Worm (Caenorhabditis elegans) whole organism, L4 larva: ENCODE data around the gene gpa-6.

Experiments
- F37D6.2 ChIP-seq: sonication (generic microtip); optimal IDR thresholded peaks from 2 replicates; lab custom pipeline; 2016; ENCODE audit warnings: mild to moderate bottlenecking, missing genetic modification characterization, missing compliant biosample characterization
- F44E2.7 ChIP-seq: fragments of 200-800 bp; sonication (Bioruptor generic); IDR thresholded peaks from 2 replicates; pipeline ENCODE4 v2.1.2; 2022; ENCODE audit warnings: missing genetic modification characterization, missing compliant biosample characterization
- R02D3.7 ChIP-seq: fragments of 150-350 bp; sonication (generic microtip); optimal IDR thresholded peaks from 3 replicates; lab custom pipeline; 2014; ENCODE audit warnings: missing biosample characterization, missing genetic modification characterization
- T20F7.1 ChIP-seq: fragments of 200-800 bp; sonication (Bioruptor generic); optimal IDR thresholded peaks from 2 replicates; lab custom pipeline; 2018; ENCODE audit warnings: mild to moderate bottlenecking, missing genetic modification characterization, missing compliant biosample characterization
- Y75B8A.6 ChIP-seq: fragments of 200-800 bp; sonication (Bioruptor generic); IDR thresholded peaks from 2 replicates; pipeline ENCODE4 v1.3.6; 2022; ENCODE audit warnings: missing genetic modification reagents, missing genetic modification characterization, missing compliant biosample characterization
- aly-2 ChIP-seq: sonication (generic microtip); optimal IDR thresholded peaks from 2 replicates; lab custom pipeline; 2018; ENCODE audit warnings: missing biosample characterization, missing genetic modification characterization
- arid-1 ChIP-seq: fragments of 200-800 bp; sonication (Bioruptor generic); conservative IDR thresholded peaks from 2 replicates; pipeline ENCODE4 v1.3.6; 2022; ENCODE audit warnings: missing genetic modification reagents, missing genetic modification characterization, missing compliant biosample characterization
- attf-4 ChIP-seq: sonication (generic microtip); optimal IDR thresholded peaks from 3 replicates; lab custom pipeline; 2017; ENCODE audit warnings: missing biosample characterization, missing genetic modification characterization
- ceh-62 ChIP-seq: sonication (generic microtip); optimal IDR thresholded peaks from 2 replicates; lab custom pipeline; 2017; ENCODE audit warnings: missing biosample characterization, missing genetic modification characterization
- cey-2 ChIP-seq: sonication (generic microtip); optimal IDR thresholded peaks from 3 replicates; lab custom pipeline; 2017; ENCODE audit warnings: missing genetic modification characterization, mild to moderate bottlenecking, missing compliant biosample characterization, antibody characterized with exemption, borderline replicate concordance; ENCODE audit not compliant: insufficient read depth
- ctbp-1 ChIP-seq: fragments of 200-800 bp; sonication (Bioruptor generic); IDR thresholded peaks from 2 replicates; pipeline ENCODE4 v1.3.6; 2022; ENCODE audit warnings: missing genetic modification reagents, missing genetic modification characterization, missing compliant biosample characterization
- daf-16 ChIP-seq, 3 experiments: sonication (generic microtip); optimal IDR thresholded peaks; 2 replicates each; lab custom pipeline; 2016 to 2017; ENCODE audit warnings: missing genetic modification characterization in 3 of 3, missing genetic modification reagents in 3 of 3, mild to moderate bottlenecking in 2 of 3, missing compliant biosample characterization in 2 of 3, missing biosample characterization in 1 of 3, moderate library complexity in 1 of 3
- daf-8 ChIP-seq: fragments of 200-800 bp; sonication (Bioruptor generic); IDR thresholded peaks from 2 replicates; pipeline ENCODE4 v1.3.6; 2022; ENCODE audit warnings: missing genetic modification characterization, missing compliant biosample characterization
- dmd-6 ChIP-seq: fragments of 200-800 bp; sonication (Bioruptor generic); IDR thresholded peaks from 2 replicates; pipeline ENCODE4 v1.3.6; 2022; ENCODE audit warnings: missing genetic modification reagents, missing genetic modification characterization, missing compliant biosample characterization
- dmd-9 ChIP-seq: fragments of 200-800 bp; sonication (Bioruptor generic); IDR thresholded peaks from 2 replicates; pipeline ENCODE4 v1.3.6; 2022; ENCODE audit warnings: missing genetic modification reagents, missing genetic modification characterization, missing compliant biosample characterization
- dve-1 ChIP-seq: sonication (generic microtip); optimal IDR thresholded peaks from 2 replicates; lab custom pipeline; 2017; ENCODE audit warnings: antibody characterized with exemption, mild to moderate bottlenecking, missing genetic modification characterization, missing compliant biosample characterization; ENCODE audit not compliant: insufficient read depth
- egl-27 ChIP-seq: sonication (generic microtip); optimal IDR thresholded peaks from 3 replicates; lab custom pipeline; 2017; ENCODE audit warnings: missing biosample characterization, missing genetic modification reagents, missing genetic modification characterization
- fos-1 ChIP-seq: fragments of 150-350 bp; optimal IDR thresholded peaks from 2 replicates; lab custom pipeline; 2014; ENCODE audit warnings: missing biosample characterization, missing genetic modification characterization
- gei-8 ChIP-seq: fragments of 200-800 bp; sonication (Bioruptor generic); optimal IDR thresholded peaks from 2 replicates; lab custom pipeline; 2018; ENCODE audit warnings: mild to moderate bottlenecking, missing genetic modification characterization, missing compliant biosample characterization
- hif-1 ChIP-seq, 2 experiments: sonication (generic microtip); optimal IDR thresholded peaks; 2 replicates each; lab custom pipeline; 2016 to 2017; ENCODE audit warnings: missing compliant biosample characterization in 2 of 2, missing genetic modification characterization in 2 of 2, missing genetic modification reagents in 2 of 2, missing genotype in 2 of 2, mild to moderate bottlenecking in 1 of 2
- hlh-11 ChIP-seq: fragments of 200-800 bp; sonication (Bioruptor generic); optimal IDR thresholded peaks from 2 replicates; lab custom pipeline; 2018; ENCODE audit warnings: mild to moderate bottlenecking, missing genetic modification characterization, missing compliant biosample characterization
- jun-1 ChIP-seq: fragments of 150-350 bp; optimal IDR thresholded peaks from 2 replicates; lab custom pipeline; 2014; ENCODE audit warnings: missing biosample characterization, missing genetic modification reagents, missing genetic modification characterization
- lin-13 ChIP-seq: fragments of 150-350 bp; optimal IDR thresholded peaks from 2 replicates; lab custom pipeline; 2014; ENCODE audit warnings: missing biosample characterization, missing genetic modification reagents, missing genetic modification characterization
- lin-29 ChIP-seq: fragments of 200-800 bp; sonication (Bioruptor generic); IDR thresholded peaks from 2 replicates; pipeline ENCODE4 v1.3.6; 2022; ENCODE audit warnings: missing genetic modification reagents, missing genetic modification characterization, missing compliant biosample characterization
- lir-3 ChIP-seq: sonication (generic microtip); optimal IDR thresholded peaks from 2 replicates; lab custom pipeline; 2016; ENCODE audit warnings: mild to moderate bottlenecking, missing genetic modification characterization, missing compliant biosample characterization
- lsy-2 ChIP-seq, 2 experiments: fragments of 150-350 bp in 1 of 2; sonication (generic microtip) in 1 of 2; optimal IDR thresholded peaks; 2 replicates each; lab custom pipeline; 2014 to 2017; ENCODE audit warnings: missing biosample characterization in 2 of 2, missing genetic modification characterization in 2 of 2
- madf-9 ChIP-seq: fragments of 200-800 bp; sonication (Bioruptor generic); conservative IDR thresholded peaks from 2 replicates; pipeline ENCODE4 v1.3.6; 2022; ENCODE audit warnings: missing genetic modification reagents, missing genetic modification characterization, missing compliant biosample characterization
- mdt-29 ChIP-seq: fragments of 200-800 bp; sonication (Bioruptor generic); IDR thresholded peaks from 2 replicates; pipeline ENCODE4 v1.3.6; 2022; ENCODE audit warnings: missing genetic modification reagents, missing genetic modification characterization, missing compliant biosample characterization
- mep-1 ChIP-seq: fragments of 150-350 bp; sonication (generic microtip); optimal IDR thresholded peaks from 3 replicates; lab custom pipeline; 2014; ENCODE audit warnings: missing biosample characterization, missing genetic modification characterization
- mxl-2 ChIP-seq: fragments of 200-800 bp; sonication (Bioruptor generic); conservative IDR thresholded peaks from 2 replicates; pipeline ENCODE4 v1.3.6; 2022; ENCODE audit warnings: missing genetic modification reagents, missing genetic modification characterization, missing compliant biosample characterization
- nhr-10 ChIP-seq: fragments of 150-350 bp; optimal IDR thresholded peaks from 2 replicates; lab custom pipeline; 2014; ENCODE audit warnings: missing biosample characterization, missing genetic modification characterization
- nhr-102 ChIP-seq: sonication (generic microtip); optimal IDR thresholded peaks from 2 replicates; lab custom pipeline; 2016; ENCODE audit warnings: mild to moderate bottlenecking, missing genetic modification characterization, moderate library complexity, missing compliant biosample characterization
- nhr-111 ChIP-seq: fragments of 200-800 bp; sonication (Bioruptor generic); optimal IDR thresholded peaks from 2 replicates; lab custom pipeline; 2018; ENCODE audit warnings: mild to moderate bottlenecking, missing genetic modification characterization, missing compliant biosample characterization
- nhr-237 ChIP-seq: sonication (generic microtip); optimal IDR thresholded peaks from 2 replicates; lab custom pipeline; 2017; ENCODE audit warnings: missing biosample characterization, missing genetic modification characterization
- nhr-25 ChIP-seq: sonication (generic microtip); optimal IDR thresholded peaks from 2 replicates; lab custom pipeline; 2017; ENCODE audit warnings: missing genetic modification characterization, mild to moderate bottlenecking, missing compliant biosample characterization, antibody characterized with exemption, moderate library complexity, borderline replicate concordance; ENCODE audit not compliant: insufficient read depth
- nhr-41 ChIP-seq: fragments of 200-800 bp; sonication (Bioruptor generic); IDR thresholded peaks from 2 replicates; pipeline ENCODE4 v1.3.6; 2022; ENCODE audit warnings: missing genetic modification reagents, missing genetic modification characterization, missing compliant biosample characterization
- nhr-48 ChIP-seq: sonication (generic microtip); optimal IDR thresholded peaks from 2 replicates; lab custom pipeline; 2016; ENCODE audit warnings: mild to moderate bottlenecking, missing genetic modification characterization, missing compliant biosample characterization
- nhr-77 ChIP-seq: fragments of 150-350 bp; optimal IDR thresholded peaks from 2 replicates; lab custom pipeline; 2014; ENCODE audit warnings: missing biosample characterization, missing genetic modification characterization
- php-3 ChIP-seq: fragments of 200-800 bp; sonication (Bioruptor generic); IDR thresholded peaks from 2 replicates; pipeline ENCODE4 v1.3.6; 2022; ENCODE audit warnings: missing genetic modification reagents, missing genetic modification characterization, missing compliant biosample characterization
- set-16 ChIP-seq: fragments of 200-800 bp; sonication (Bioruptor generic); IDR thresholded peaks from 2 replicates; pipeline ENCODE4 v1.3.6; 2022; ENCODE audit warnings: missing genetic modification reagents, missing genetic modification characterization, missing compliant biosample characterization
- skn-1 ChIP-seq: fragments of 150-350 bp; optimal IDR thresholded peaks from 2 replicates; lab custom pipeline; 2014; ENCODE audit warnings: missing biosample characterization, missing genetic modification characterization
- snpc-1.2 ChIP-seq: fragments of 200-800 bp; sonication (Bioruptor generic); IDR thresholded peaks from 2 replicates; pipeline ENCODE4 v1.3.6; 2022; ENCODE audit warnings: missing genetic modification reagents, missing genetic modification characterization, missing compliant biosample characterization
- tra-1 ChIP-seq: fragments of 200-800 bp; sonication (Bioruptor generic); IDR thresholded peaks from 2 replicates; pipeline ENCODE4 v1.3.6; 2022; ENCODE audit warnings: missing genetic modification reagents, missing genetic modification characterization, missing compliant biosample characterization
- unc-130 ChIP-seq: sonication (generic microtip); optimal IDR thresholded peaks from 2 replicates; lab custom pipeline; 2016; ENCODE audit warnings: missing genetic modification reagents, missing genetic modification characterization, missing compliant biosample characterization
- unc-39 ChIP-seq: sonication (generic microtip); optimal IDR thresholded peaks from 2 replicates; lab custom pipeline; 2017; ENCODE audit warnings: missing biosample characterization, missing genetic modification characterization
- unc-62 ChIP-seq, 3 experiments: fragments of 150-350 bp in 1 of 3; sonication (generic microtip); optimal IDR thresholded peaks in 2 of 3; peaks in 1 of 3; 1 replicate in 1 of 3; 2 replicates in 2 of 3; lab custom pipeline; 2014 to 2017; ENCODE audit warnings: missing biosample characterization in 3 of 3, missing genetic modification characterization in 3 of 3, missing genetic modification reagents in 3 of 3, missing genotype in 1 of 3
- vab-7 ChIP-seq: fragments of 200-800 bp; sonication (Bioruptor generic); IDR thresholded peaks from 2 replicates; pipeline ENCODE4 v1.3.6; 2022; ENCODE audit warnings: missing genetic modification reagents, missing genetic modification characterization, missing compliant biosample characterization
- zag-1 ChIP-seq: fragments of 150-350 bp; optimal IDR thresholded peaks from 2 replicates; lab custom pipeline; 2014; ENCODE audit warnings: missing biosample characterization, missing genetic modification characterization
- ztf-11 ChIP-seq: fragments of 150-350 bp; optimal IDR thresholded peaks from 2 replicates; lab custom pipeline; 2014; ENCODE audit warnings: missing biosample characterization, missing genetic modification characterization
- ztf-7 ChIP-seq: fragments of 150-350 bp; optimal IDR thresholded peaks from 2 replicates; lab custom pipeline; 2014; ENCODE audit warnings: missing biosample characterization, missing genetic modification characterization

gpa-6 gene

ce11 chrX:13164301-13164700, 26.7 kb upstream of the gpa-6 start (continued):
- TF ChIP-seq R02D3.7 (tag; lab: Kevin White, UChicago) (no peak), daf-16 (GFP tag; optimal IDR thresholded peaks at IDR 0.05; lab: Kevin White, UChicago) (no peak), daf-16 (tag; optimal IDR thresholded peaks at IDR 0.05; lab: Kevin White, UChicago) (no peak), php-3 (GFP tag; lab: Robert Waterston, UW) (no peak), set-16 (GFP tag; lab: Robert Waterston, UW) (no peak), ztf-11 (no peak), nhr-77 (tag; lab: Kevin White, UChicago) (no peak), jun-1 (tag; lab: Kevin White, UChicago) (no peak), hif-1 (tag; optimal IDR thresholded peaks at IDR 0.05; lab: Kevin White, UChicago) (no peak), unc-130 (no peak), unc-39 (tag; lab: Kevin White, UChicago) (no peak), lsy-2 (tag; optimal IDR thresholded peaks at IDR 0.05; lab: Kevin White, UChicago) (peak in 1 of 2 experiments; percentile 14), T20F7.1 (no peak), unc-62 (GFP tag; optimal IDR thresholded peaks at IDR 0.05 in 1 of 2; lab: Kevin White, UChicago) (peak in 1 of 2 experiments; percentile 92), unc-62 (tag; optimal IDR thresholded peaks at IDR 0.05; lab: Kevin White, UChicago) (no peak), nhr-237 (tag; lab: Kevin White, UChicago) (no peak), nhr-48 (tag; lab: Kevin White, UChicago) (peak; percentile 10), egl-27 (no peak), daf-8 (GFP tag; lab: Robert Waterston, UW) (no peak), mdt-29 (no peak), dve-1 (peak; percentile 14), snpc-1.2 (GFP tag; lab: Robert Waterston, UW) (no peak), fos-1 (tag; lab: Kevin White, UChicago) (no peak), ztf-7 (tag; lab: Kevin White, UChicago) (no peak), dmd-9 (no peak), mep-1 (tag; lab: Kevin White, UChicago) (no peak), skn-1 (tag; lab: Kevin White, UChicago) (no peak), nhr-25 (no peak), cey-2 (tag; lab: Kevin White, UChicago) (no peak), ctbp-1 (GFP tag; lab: Robert Waterston, UW) (no peak), Y75B8A.6 (GFP tag; lab: Robert Waterston, UW) (no peak), hlh-11 (tag; lab: Kevin White, UChicago) (peak; percentile 73), lir-3 (tag; lab: Kevin White, UChicago) (no peak), lin-13 (GFP tag; lab: Kevin White, UChicago) (no peak), tra-1 (GFP tag; lab: Robert Waterston, UW) (no peak), ceh-62 (tag; lab: Kevin White, UChicago) (no peak)

ce11 chrX:13165686-13166085, 25.3 kb upstream of the gpa-6 start:
- TF ChIP-seq nhr-111 (GFP tag; lab: Kevin White, UChicago) = no peak
- TF ChIP-seq unc-62 (GFP tag; optimal IDR thresholded peaks at IDR 0.05 in 1 of 2; lab: Kevin White, UChicago) = no peak
- TF ChIP-seq unc-62 (tag; optimal IDR thresholded peaks at IDR 0.05; lab: Kevin White, UChicago) = no peak
- TF ChIP-seq ctbp-1 (GFP tag; lab: Robert Waterston, UW) = no peak
- TF ChIP-seq Y75B8A.6 (GFP tag; lab: Robert Waterston, UW) = no peak
- TF ChIP-seq F44E2.7 (GFP tag; lab: Robert Waterston, UW) = no peak
- TF ChIP-seq dmd-6 (GFP tag; lab: Robert Waterston, UW) = peak; percentile 84
- TF ChIP-seq mxl-2 (GFP tag; lab: Robert Waterston, UW) = no peak
- TF ChIP-seq ceh-62 (tag; lab: Kevin White, UChicago) = no peak
- no peak for TF ChIP-seq lin-29 (GFP tag; lab: Robert Waterston, UW)
- no peak for TF ChIP-seq daf-8 (GFP tag; lab: Robert Waterston, UW)
- TF ChIP-seq dmd-9 = no peak
- peak; percentile 50 for TF ChIP-seq nhr-10 (tag; lab: Kevin White, UChicago)
- TF ChIP-seq nhr-25 = no peak
- no peak for TF ChIP-seq vab-7
- TF ChIP-seq arid-1 = no peak
- no peak for TF ChIP-seq madf-9 (GFP tag; lab: Robert Waterston, UW)
- peak; percentile 77 for TF ChIP-seq nhr-102 (tag; lab: Kevin White, UChicago)
- TF ChIP-seq gei-8 (GFP tag; lab: Kevin White, UChicago) = no peak
- no peak for TF ChIP-seq attf-4 (tag; lab: Kevin White, UChicago)
- TF ChIP-seq F37D6.2 = no peak
- TF ChIP-seq aly-2 (tag; lab: Kevin White, UChicago) = no peak
- no peak for TF ChIP-seq zag-1 (tag; lab: Kevin White, UChicago)
- TF ChIP-seq nhr-41 (GFP tag; lab: Robert Waterston, UW) = no peak
